Fruit fly (Drosophila melanogaster) ovary, adult (tissue): ENCODE data around the gene CG13728.

ENCODE experiments used
- CG17801 ChIP-seq: fragments of 200-800 bp; optimal IDR thresholded peaks from 2 replicates; lab custom pipeline; 2019; ENCODE audit warnings: missing biosample characterization, mild to moderate bottlenecking, missing genetic modification characterization, moderate library complexity; ENCODE audit not compliant: partially characterized antibody

CG13728 gene

dm6 chr3L:17382628-17383027, at the start of gene CG13728:
Gene CG13728 (minus strand): TSS chr3L:17382728.
- no peak for TF ChIP-seq CG17801

- no peak for TF ChIP-seq CG17801
Measured at dm6 chr3L:17430957-17431585, 48.5 kb upstream of the CG13728 start.

dm6 chr3L:17430390-17430789, 47.9 kb upstream of the CG13728 start:
- TF ChIP-seq CG17801 = no peak

dm6 chr3L:17428779-17429178, 46.3 kb upstream of the CG13728 start, which contains the start of gene Gorab:
Gene Gorab (minus strand): TSS chr3L:17428836.
- TF ChIP-seq CG17801 = peak; percentile 74

- peak; percentile 18 for TF ChIP-seq CG17801
Measured at dm6 chr3L:17427013-17427412, 44.5 kb upstream of the CG13728 start, which contains the start of gene Polr3G. Gene Polr3G (minus strand): TSS chr3L:17427130.

- peak; percentile 84 for TF ChIP-seq CG17801
Measured at dm6 chr3L:17425132-17425713, 42.7 kb upstream of the CG13728 start, which contains the start of the genes Sec3 and COX7B. Gene Sec3 (minus strand): TSS chr3L:17425217. Gene COX7B (plus strand): TSS chr3L:17425477.

dm6 chr3L:17421319-17421718, 38.8 kb upstream of the CG13728 start, which contains the start of gene blot:
Gene blot (minus strand): TSS chr3L:17421514.
- TF ChIP-seq CG17801 = peak; percentile 54

- TF ChIP-seq CG17801 = peak; percentile 22
Measured at dm6 chr3L:17420610-17421194, 38.2 kb upstream of the CG13728 start.

dm6 chr3L:17419103-17419741, 36.7 kb upstream of the CG13728 start:
- no peak for TF ChIP-seq CG17801

dm6 chr3L:17415967-17416749, 33.6 kb upstream of the CG13728 start:
- no peak for TF ChIP-seq CG17801

dm6 chr3L:17412146-17412545, 29.6 kb upstream of the CG13728 start:
- no peak for TF ChIP-seq CG17801

- no peak for TF ChIP-seq CG17801
Measured at dm6 chr3L:17411273-17411672, 28.7 kb upstream of the CG13728 start.

- no peak for TF ChIP-seq CG17801
Measured at dm6 chr3L:17407480-17408093, 25.1 kb upstream of the CG13728 start.

dm6 chr3L:17407073-17407472, 24.5 kb upstream of the CG13728 start:
- no peak for TF ChIP-seq CG17801

dm6 chr3L:17404646-17405045, 22.1 kb upstream of the CG13728 start:
- TF ChIP-seq CG17801 = no peak

dm6 chr3L:17403268-17403667, 20.7 kb upstream of the CG13728 start:
- no peak for TF ChIP-seq CG17801
